Worm (Caenorhabditis elegans) whole organism, late embryonic: Measurements from ENCODE around the gene srh-89.

Experiments used
- ceh-2 ChIP-seq: sonication (generic microtip); optimal IDR thresholded peaks from 2 replicates; lab custom pipeline; 2016; ENCODE audit warnings: missing genotype, missing genetic modification characterization, missing compliant biosample characterization
- ceh-45 ChIP-seq: fragments of 200-800 bp; sonication (Bioruptor generic); IDR thresholded peaks from 2 replicates; pipeline ENCODE4 v1.3.6; 2022; ENCODE audit warnings: missing genetic modification reagents, missing genetic modification characterization, missing compliant biosample characterization
- tbx-7 ChIP-seq: sonication (generic microtip); optimal IDR thresholded peaks from 2 replicates; lab custom pipeline; 2016; ENCODE audit warnings: missing genotype, missing genetic modification characterization, missing compliant biosample characterization

ce11 chrV:7431016-7431415, 33.6 kb downstream of the srh-89 start, which contains the start of gene srw-71:
- TF ChIP-seq ceh-2 (tag; lab: Kevin White, UChicago) = no peak
- TF ChIP-seq tbx-7 (tag; lab: Kevin White, UChicago) = no peak
- no peak for TF ChIP-seq ceh-45
